Fruit fly (Drosophila melanogaster) whole organism, embryonic: ENCODE data around the gene CG42833.

ENCODE experiments used
- Antp ChIP-seq: fragments of 200-800 bp; sonication (Bioruptor generic); optimal IDR thresholded peaks from 3 replicates; lab custom pipeline; 2016; ENCODE audit warnings: missing biosample characterization, missing genetic modification characterization
- C15 ChIP-seq: fragments of 200-800 bp; sonication (Bioruptor generic); IDR thresholded peaks from 3 replicates; pipeline ENCODE4 v1.3.6; 2022; ENCODE audit warnings: missing biosample characterization, missing genetic modification characterization
- CG10267 ChIP-seq: fragments of 200-800 bp; sonication (Bioruptor generic); optimal IDR thresholded peaks from 2 replicates; lab custom pipeline; 2018; ENCODE audit warnings: missing biosample characterization, mild to moderate bottlenecking, missing genetic modification characterization, moderate library complexity
- CG10959 ChIP-seq: fragments of 200-800 bp; sonication (Bioruptor generic); IDR thresholded peaks from 2 replicates; pipeline ENCODE4 v1.3.6; 2022; ENCODE audit warnings: missing biosample characterization, missing genetic modification characterization
- CG10979 ChIP-seq: fragments of 200-800 bp; sonication (Bioruptor generic); optimal IDR thresholded peaks from 2 replicates; lab custom pipeline; 2018; ENCODE audit warnings: missing biosample characterization, mild to moderate bottlenecking, missing genetic modification characterization, moderate library complexity
- CG11456 ChIP-seq: fragments of 200-800 bp; sonication (Bioruptor generic); IDR thresholded peaks from 3 replicates; pipeline ENCODE4 v1.3.6; 2022; ENCODE audit warnings: missing biosample characterization, missing genetic modification characterization
- CG11504 ChIP-seq: fragments of 200-800 bp; sonication (Bioruptor generic); optimal IDR thresholded peaks from 3 replicates; lab custom pipeline; 2019; ENCODE audit warnings: missing biosample characterization, mild to moderate bottlenecking, missing genetic modification characterization, moderate library complexity
- CG12769 ChIP-seq: fragments of 200-800 bp; sonication (Bioruptor generic); optimal IDR thresholded peaks from 2 replicates; lab custom pipeline; 2019; ENCODE audit warnings: missing biosample characterization, mild to moderate bottlenecking, missing genetic modification characterization, moderate library complexity
- CG14667 ChIP-seq: fragments of 200-800 bp; sonication (Bioruptor generic); IDR thresholded peaks from 2 replicates; pipeline ENCODE4 v1.3.6; 2022; ENCODE audit warnings: missing biosample characterization, missing genetic modification characterization
- CG15269 ChIP-seq: fragments of 200-800 bp; sonication (Bioruptor generic); optimal IDR thresholded peaks from 2 replicates; lab custom pipeline; 2018; ENCODE audit warnings: missing biosample characterization, mild to moderate bottlenecking, missing genetic modification characterization, moderate library complexity
- CG17829 ChIP-seq: fragments of 200-800 bp; optimal IDR thresholded peaks from 2 replicates; lab custom pipeline; 2019; ENCODE audit warnings: missing biosample characterization, mild to moderate bottlenecking, missing genetic modification characterization, moderate library complexity
- CG1832 ChIP-seq: fragments of 200-800 bp; sonication (Bioruptor generic); optimal IDR thresholded peaks from 2 replicates; lab custom pipeline; 2017; ENCODE audit warnings: missing biosample characterization, mild to moderate bottlenecking, missing genetic modification characterization, inconsistent platforms
- CG2712 ChIP-seq: fragments of 200-800 bp; optimal IDR thresholded peaks from 3 replicates; lab custom pipeline; 2019; ENCODE audit warnings: missing biosample characterization, mild to moderate bottlenecking, missing genetic modification characterization, moderate library complexity
- CG30431 ChIP-seq: fragments of 200-800 bp; sonication (Bioruptor generic); optimal IDR thresholded peaks from 2 replicates; lab custom pipeline; 2017; ENCODE audit warnings: missing biosample characterization, missing genetic modification characterization
- CG8388 ChIP-seq: fragments of 200-800 bp; sonication (Bioruptor generic); optimal IDR thresholded peaks from 2 replicates; lab custom pipeline; 2019; ENCODE audit warnings: missing biosample characterization, mild to moderate bottlenecking, missing genetic modification characterization, moderate library complexity
- CG9817 ChIP-seq: fragments of 200-800 bp; sonication (Bioruptor generic); optimal IDR thresholded peaks from 2 replicates; lab custom pipeline; 2018; ENCODE audit warnings: missing biosample characterization, mild to moderate bottlenecking, missing genetic modification characterization, moderate library complexity
- Camta ChIP-seq: fragments of 200-800 bp; sonication (Bioruptor generic); optimal IDR thresholded peaks from 2 replicates; lab custom pipeline; 2016; ENCODE audit warnings: missing biosample characterization, missing genetic modification characterization
- D19A ChIP-seq: fragments of 200-800 bp; optimal IDR thresholded peaks from 3 replicates; lab custom pipeline; 2019; ENCODE audit warnings: missing biosample characterization, mild to moderate bottlenecking, missing genetic modification characterization, moderate library complexity
- Dad ChIP-seq: fragments of 200-800 bp; sonication (Bioruptor generic); optimal IDR thresholded peaks from 3 replicates; lab custom pipeline; 2016; ENCODE audit warnings: missing biosample characterization, missing genetic modification characterization
- Dbx ChIP-seq: fragments of 200-800 bp; sonication (Bioruptor generic); IDR thresholded peaks from 3 replicates; pipeline ENCODE4 v1.3.6; 2022; ENCODE audit warnings: missing biosample characterization, missing genetic modification characterization
- Deaf1 ChIP-seq: fragments of 200-800 bp; optimal IDR thresholded peaks from 3 replicates; lab custom pipeline; 2019; ENCODE audit warnings: missing biosample characterization, mild to moderate bottlenecking, missing genetic modification characterization, moderate library complexity
- Dref ChIP-seq: fragments of 200-800 bp; sonication (Bioruptor generic); IDR thresholded peaks from 2 replicates; pipeline ENCODE4 v1.3.6; 2022; ENCODE audit warnings: missing biosample characterization, missing genetic modification characterization
- Fer3 ChIP-seq: fragments of 200-800 bp; sonication (Bioruptor generic); optimal IDR thresholded peaks from 2 replicates; lab custom pipeline; 2018; ENCODE audit warnings: missing biosample characterization, mild to moderate bottlenecking, missing genetic modification characterization, moderate library complexity
- Hmr ChIP-seq: fragments of 200-800 bp; sonication (Bioruptor generic); optimal IDR thresholded peaks from 3 replicates; lab custom pipeline; 2017; ENCODE audit warnings: mild to moderate bottlenecking, missing biosample characterization, missing genetic modification reagents, missing genetic modification characterization
- PHDP ChIP-seq: fragments of 200-800 bp; sonication (Bioruptor generic); optimal IDR thresholded peaks from 3 replicates; lab custom pipeline; 2018; ENCODE audit warnings: missing biosample characterization, mild to moderate bottlenecking, missing genetic modification characterization, moderate library complexity
- Sin3A ChIP-seq: fragments of >200 bp; optimal IDR thresholded peaks from 2 replicates; lab custom pipeline; 2018
- Taf1 ChIP-seq: fragments of 200-800 bp; sonication (Bioruptor generic); IDR thresholded peaks from 2 replicates; pipeline ENCODE4 v1.3.6; 2022; ENCODE audit warnings: missing biosample characterization, missing genetic modification characterization
- bcd ChIP-seq: fragments of 200-800 bp; sonication (Bioruptor generic); optimal IDR thresholded peaks from 2 replicates; lab custom pipeline; 2017; ENCODE audit warnings: missing biosample characterization, mild to moderate bottlenecking, missing genetic modification characterization
- br ChIP-seq: fragments of >200 bp; optimal IDR thresholded peaks from 2 replicates; lab custom pipeline; 2017
- chif ChIP-seq, 2 experiments: fragments of 200-800 bp; sonication (Bioruptor generic); optimal IDR thresholded peaks; 3 replicates each; lab custom pipeline; 2016; ENCODE audit warnings: missing biosample characterization in 2 of 2, missing genetic modification characterization in 2 of 2
- ci ChIP-seq: fragments of 200-800 bp; sonication (Bioruptor generic); IDR thresholded peaks from 3 replicates; pipeline ENCODE4 v1.3.6; 2022; ENCODE audit warnings: missing biosample characterization, missing genetic modification characterization
- dimm ChIP-seq: fragments of 200-800 bp; sonication (Bioruptor generic); IDR thresholded peaks from 2 replicates; pipeline ENCODE4 v1.3.6; 2022; ENCODE audit warnings: missing biosample characterization, missing genetic modification characterization
- dmrt11E ChIP-seq: fragments of 200-800 bp; sonication (Bioruptor generic); optimal IDR thresholded peaks from 3 replicates; lab custom pipeline; 2018; ENCODE audit warnings: missing biosample characterization, mild to moderate bottlenecking, missing genetic modification characterization, moderate library complexity
- dpn ChIP-seq, 2 experiments: fragments of 200-800 bp; sonication (Bioruptor generic); optimal IDR thresholded peaks; 3 replicates each; lab custom pipeline; 2016; ENCODE audit warnings: missing biosample characterization in 2 of 2, missing genetic modification characterization in 2 of 2
- esg ChIP-seq: fragments of 200-800 bp; sonication (Bioruptor generic); conservative IDR thresholded peaks from 2 replicates; pipeline ENCODE4 v1.3.6; 2022; ENCODE audit warnings: missing biosample characterization, missing genetic modification characterization
- gem ChIP-seq: fragments of 200-800 bp; sonication (Bioruptor generic); optimal IDR thresholded peaks from 2 replicates; lab custom pipeline; 2019; ENCODE audit warnings: missing biosample characterization, mild to moderate bottlenecking, missing genetic modification characterization, moderate library complexity
- gsb ChIP-seq: fragments of 200-800 bp; sonication (Bioruptor generic); IDR thresholded peaks from 2 replicates; pipeline ENCODE4 v1.3.6; 2022; ENCODE audit warnings: missing biosample characterization, missing genetic modification characterization
- hb ChIP-seq: fragments of 200-800 bp; sonication (Bioruptor generic); IDR thresholded peaks from 3 replicates; pipeline ENCODE4 v1.3.6; 2022; ENCODE audit warnings: missing biosample characterization, missing genetic modification characterization; ENCODE audit not compliant: partially characterized antibody
- hbn ChIP-seq: fragments of 200-800 bp; sonication (Bioruptor generic); IDR thresholded peaks from 2 replicates; pipeline ENCODE4 v1.3.6; 2022; ENCODE audit warnings: missing biosample characterization, missing genetic modification characterization; ENCODE audit not compliant: partially characterized antibody
- kay ChIP-seq: fragments of 200-800 bp; sonication (Bioruptor generic); optimal IDR thresholded peaks from 2 replicates; lab custom pipeline; 2016; ENCODE audit warnings: missing biosample characterization, missing genetic modification characterization
- klu ChIP-seq: fragments of 200-800 bp; sonication (Bioruptor generic); IDR thresholded peaks from 2 replicates; pipeline ENCODE4 v1.3.6; 2022; ENCODE audit warnings: missing biosample characterization, missing genetic modification characterization
- lab ChIP-seq: fragments of 200-800 bp; sonication (Bioruptor generic); optimal IDR thresholded peaks from 3 replicates; lab custom pipeline; 2017; ENCODE audit warnings: missing biosample characterization, missing genetic modification characterization, mild to moderate bottlenecking, moderate library complexity, missing genetic modification reagents
- lilli ChIP-seq: fragments of 200-800 bp; sonication (Bioruptor generic); optimal IDR thresholded peaks from 3 replicates; lab custom pipeline; 2016; ENCODE audit warnings: missing biosample characterization, missing genetic modification characterization
- lmd ChIP-seq: fragments of 200-800 bp; sonication (Bioruptor generic); IDR thresholded peaks from 2 replicates; pipeline ENCODE4 v1.3.6; 2022; ENCODE audit warnings: missing biosample characterization, missing genetic modification characterization
- odd ChIP-seq: fragments of 200-800 bp; sonication (Bioruptor generic); optimal IDR thresholded peaks from 2 replicates; lab custom pipeline; 2017; ENCODE audit warnings: missing biosample characterization, mild to moderate bottlenecking, missing genetic modification characterization
- onecut ChIP-seq: fragments of 200-800 bp; sonication (Bioruptor generic); IDR thresholded peaks from 2 replicates; pipeline ENCODE4 v1.3.6; 2022; ENCODE audit warnings: missing biosample characterization, missing genetic modification characterization
- pan ChIP-seq, 4 experiments: fragments of >200 bp in 3 of 4; fragments of 200-800 bp in 1 of 4; sonication (Bioruptor generic) in 1 of 4; optimal IDR thresholded peaks in 3 of 4; IDR thresholded peaks in 1 of 4; 2 replicates each; pipeline versions ENCODE4 v1.3.6 to Lab custom; 2017 to 2022; ENCODE audit warnings: missing biosample characterization in 2 of 4, missing genetic modification characterization in 2 of 4, mixed read lengths in 1 of 4
- pnt ChIP-seq: fragments of 200-800 bp; sonication (Bioruptor generic); optimal IDR thresholded peaks from 3 replicates; lab custom pipeline; 2016; ENCODE audit warnings: missing biosample characterization, missing genetic modification characterization
- repo ChIP-seq: fragments of 200-800 bp; sonication (Bioruptor generic); optimal IDR thresholded peaks from 2 replicates; lab custom pipeline; 2016; ENCODE audit warnings: missing biosample characterization, missing genetic modification characterization
- slp2 ChIP-seq: fragments of 200-800 bp; sonication (Bioruptor generic); optimal IDR thresholded peaks from 2 replicates; lab custom pipeline; 2016; ENCODE audit warnings: missing biosample characterization, missing genetic modification characterization
- yki ChIP-seq: fragments of >200 bp; optimal IDR thresholded peaks from 3 replicates; lab custom pipeline; 2018

Gene CG42833

DNA sequence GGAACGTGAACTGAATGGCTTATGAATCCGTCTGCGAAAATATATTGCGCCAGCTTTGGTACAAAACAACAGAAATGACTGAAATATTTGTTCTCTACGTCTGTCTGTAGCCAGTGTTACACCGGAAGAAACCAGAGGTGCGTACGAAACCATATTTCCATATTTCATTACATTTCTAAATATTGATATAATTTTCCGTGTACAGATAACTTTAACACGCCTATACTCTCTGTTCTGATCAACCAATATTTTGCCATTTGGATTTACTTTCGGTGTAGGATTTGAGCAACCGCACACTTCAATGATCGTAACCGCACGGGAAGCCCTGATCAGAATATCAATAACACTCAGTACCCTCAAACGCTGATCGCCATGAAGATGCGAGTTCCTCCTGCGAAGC lies 5.2 kb upstream of the CG42833 start (continued):
- TF ChIP-seq dimm (GFP tag; lab: Robert Waterston, UW) (no peak), CG10267 (tag; lab: Kevin White, UChicago) (peak; percentile 1), CG11504 (tag; lab: Kevin White, UChicago) (peak; percentile 58), lmd (GFP tag; lab: Robert Waterston, UW) (peak; percentile 43; the same call in 1 of the 2 replicates), CG10979 (tag; lab: Kevin White, UChicago) (peak; percentile 51), CG17829 (tag; lab: Kevin White, UChicago) (peak; percentile 3), lab (GFP tag; lab: Kevin White, UChicago) (peak; percentile 48), gem (tag; lab: Kevin White, UChicago) (peak; percentile 62), CG8388 (peak; percentile 11), hb (GFP tag; lab: Robert Waterston, UW) (no peak), esg (peak; percentile 57; the same call in 1 of the 2 replicates), Taf1 (GFP tag; lab: Robert Waterston, UW) (peak; percentile 53; the same call in 1 of the 2 replicates), pnt (GFP tag; lab: Kevin White, UChicago) (peak; percentile 21), repo (GFP tag; lab: Kevin White, UChicago) (no peak), lilli (GFP tag; lab: Kevin White, UChicago) (peak; percentile 48), slp2 (GFP tag; lab: Kevin White, UChicago) (peak; percentile 17), onecut (GFP tag; lab: Robert Waterston, UW) (no peak), Sin3A (lab: Kevin White, UChicago) (no peak), Hmr (GFP tag; lab: Kevin White, UChicago) (peak; percentile 39), yki (lab: Kevin White, UChicago) (no peak), D19A (tag; lab: Kevin White, UChicago) (no peak), PHDP (tag; lab: Kevin White, UChicago) (peak; percentile 35), CG2712 (tag; lab: Kevin White, UChicago) (peak; percentile 31), CG10959 (peak; percentile 41; the same call in 1 of the 2 replicates), odd (GFP tag; lab: Kevin White, UChicago) (no peak), CG11456 (GFP tag; lab: Robert Waterston, UW) (no peak), CG1832 (GFP tag; lab: Kevin White, UChicago) (no peak), Antp (GFP tag; lab: Kevin White, UChicago) (peak; percentile 27), bcd (GFP tag; lab: Kevin White, UChicago) (peak; percentile 33), C15 (no peak), kay (no peak), br (lab: Kevin White, UChicago) (no peak), Dad (GFP tag; lab: Kevin White, UChicago) (peak; percentile 35), pan (optimal IDR thresholded peaks at IDR 0.05; lab: Kevin White, UChicago) (no peak), pan (GFP tag; optimal IDR thresholded peaks at IDR 0.05 in 1 of 2, IDR thresholded peaks at IDR 0.05 in 1 of 2) (peak in 1 of 2 experiments; percentile 60), CG14667 (GFP tag; lab: Robert Waterston, UW) (0 out of 2 replicates have a peak, but pooled peaks have one; percentile 22), CG15269 (tag; lab: Kevin White, UChicago) (peak; percentile 68), Dref (GFP tag; lab: Robert Waterston, UW) (no peak), CG9817 (tag; lab: Kevin White, UChicago) (peak; percentile 48), Deaf1 (no peak), dmrt11E (tag; lab: Kevin White, UChicago) (peak; percentile 41), CG12769 (peak; percentile 72), chif (GFP tag; optimal IDR thresholded peaks at IDR 0.05; lab: Kevin White, UChicago) (peak; percentile 13 to 16), klu (no peak), Fer3 (peak; percentile 48), Dbx (GFP tag; lab: Robert Waterston, UW) (peak; percentile 46; the same call in 1 of the 3 replicates), dpn (GFP tag; optimal IDR thresholded peaks at IDR 0.05; lab: Kevin White, UChicago) (peak; percentile 38 to 50), gsb (GFP tag; lab: Robert Waterston, UW) (0 out of 2 replicates have a peak, but pooled peaks have one; percentile 35), Camta (GFP tag; lab: Kevin White, UChicago) (peak; percentile 21), ci (GFP tag; lab: Robert Waterston, UW) (0 out of 3 replicates have a peak, but pooled peaks have one; percentile 29), hbn (GFP tag; lab: Robert Waterston, UW) (no peak), CG30431 (GFP tag; lab: Kevin White, UChicago) (peak; percentile 7)
